Fruit fly (Drosophila melanogaster) whole organism, pupa: ENCODE results near the gene CG16953.

Source experiments
- CG10348 ChIP-seq: fragments of 200-800 bp; sonication (Bioruptor generic); IDR thresholded peaks from 2 replicates; pipeline ENCODE4 v1.3.6; 2022; ENCODE audit warnings: missing biosample characterization, missing genetic modification characterization
- CG12605 ChIP-seq: fragments of 200-800 bp; sonication (Bioruptor generic); IDR thresholded peaks from 2 replicates; pipeline ENCODE4 v1.3.6; 2022; ENCODE audit warnings: missing biosample characterization, missing genetic modification characterization
- CG13204 ChIP-seq: fragments of 200-800 bp; sonication (Bioruptor generic); optimal IDR thresholded peaks from 2 replicates; lab custom pipeline; 2018; ENCODE audit warnings: missing biosample characterization, mild to moderate bottlenecking, missing genetic modification characterization, moderate library complexity
- CG14655 ChIP-seq: fragments of 200-800 bp; sonication (Bioruptor generic); optimal IDR thresholded peaks from 3 replicates; lab custom pipeline; 2017; ENCODE audit warnings: mild to moderate bottlenecking, missing biosample characterization, missing genetic modification reagents, missing genetic modification characterization
- CG15710 ChIP-seq: fragments of 200-800 bp; sonication (Bioruptor generic); optimal IDR thresholded peaks from 2 replicates; lab custom pipeline; 2018; ENCODE audit warnings: missing biosample characterization, mild to moderate bottlenecking, missing genetic modification characterization, moderate library complexity
- CG17806 ChIP-seq: fragments of 200-800 bp; sonication (Bioruptor generic); optimal IDR thresholded peaks from 2 replicates; lab custom pipeline; 2018; ENCODE audit warnings: missing biosample characterization, mild to moderate bottlenecking, missing genetic modification characterization, moderate library complexity
- CG32121 ChIP-seq: fragments of 200-800 bp; sonication (Bioruptor generic); IDR thresholded peaks from 2 replicates; pipeline ENCODE4 v1.3.6; 2022; ENCODE audit warnings: missing biosample characterization, missing genetic modification characterization
- CG34367 ChIP-seq: fragments of 200-800 bp; sonication (Bioruptor generic); optimal IDR thresholded peaks from 2 replicates; lab custom pipeline; 2018; ENCODE audit warnings: missing biosample characterization, mild to moderate bottlenecking, missing genetic modification characterization
- CG4496 ChIP-seq: fragments of 200-800 bp; sonication (Bioruptor generic); IDR thresholded peaks from 3 replicates; pipeline ENCODE4 v1.3.6; 2022; ENCODE audit warnings: missing biosample characterization, missing genetic modification characterization
- CG8159 ChIP-seq: fragments of 200-800 bp; sonication (Bioruptor generic); optimal IDR thresholded peaks from 3 replicates; lab custom pipeline; 2018; ENCODE audit warnings: missing biosample characterization, mild to moderate bottlenecking, missing genetic modification characterization, moderate library complexity
- CG8301 ChIP-seq: fragments of 200-800 bp; sonication (Bioruptor generic); optimal IDR thresholded peaks from 2 replicates; lab custom pipeline; 2018; ENCODE audit warnings: missing biosample characterization, mild to moderate bottlenecking, missing genetic modification characterization
- CG9948 ChIP-seq: fragments of 200-800 bp; sonication (Bioruptor generic); optimal IDR thresholded peaks from 2 replicates; lab custom pipeline; 2018; ENCODE audit warnings: missing biosample characterization, mild to moderate bottlenecking, missing genetic modification characterization, moderate library complexity
- D1 ChIP-seq: fragments of 200-800 bp; sonication (Bioruptor generic); optimal IDR thresholded peaks from 2 replicates; lab custom pipeline; 2018; ENCODE audit warnings: missing biosample characterization, mild to moderate bottlenecking, missing genetic modification characterization, moderate library complexity
- EcR ChIP-seq: fragments of 200-800 bp; sonication (Bioruptor generic); optimal IDR thresholded peaks from 3 replicates; lab custom pipeline; 2019; ENCODE audit warnings: missing biosample characterization, missing genetic modification characterization, mild to moderate bottlenecking, moderate library complexity, missing genetic modification reagents
- Ets98B ChIP-seq: fragments of 200-800 bp; sonication (Bioruptor generic); IDR thresholded peaks from 2 replicates; pipeline ENCODE4 v1.3.6; 2022; ENCODE audit warnings: missing biosample characterization, missing genetic modification characterization
- Pif1A ChIP-seq: fragments of 200-800 bp; sonication (Bioruptor generic); optimal IDR thresholded peaks from 3 replicates; lab custom pipeline; 2016; ENCODE audit warnings: missing biosample characterization, missing genetic modification characterization
- Pif1B ChIP-seq: fragments of 200-800 bp; sonication (Bioruptor generic); optimal IDR thresholded peaks from 3 replicates; lab custom pipeline; 2016; ENCODE audit warnings: missing biosample characterization, missing genetic modification characterization
- Snoo ChIP-seq: fragments of 200-800 bp; sonication (Bioruptor generic); optimal IDR thresholded peaks from 3 replicates; lab custom pipeline; 2017; ENCODE audit warnings: missing biosample characterization, mild to moderate bottlenecking, missing genetic modification characterization, inconsistent platforms
- fd96Ca ChIP-seq: fragments of 200-800 bp; sonication (Bioruptor generic); IDR thresholded peaks from 3 replicates; pipeline ENCODE4 v1.3.6; 2022; ENCODE audit warnings: missing biosample characterization, missing genetic modification characterization
- gl ChIP-seq: fragments of 200-800 bp; sonication (Bioruptor generic); optimal IDR thresholded peaks from 2 replicates; lab custom pipeline; 2018; ENCODE audit warnings: missing biosample characterization, mild to moderate bottlenecking, missing genetic modification characterization
- rn ChIP-seq: fragments of 200-800 bp; sonication (Bioruptor generic); IDR thresholded peaks from 2 replicates; pipeline ENCODE4 v1.3.6; 2022; ENCODE audit warnings: missing biosample characterization, missing genetic modification characterization

The CG16953 gene

dm6 chr3R:20621805-20622286, 36.2 kb upstream of the CG16953 start, which contains the start of gene H:
H (plus strand) TSS chr3R:20621938.
- no peak for TF ChIP-seq D1 (tag; lab: Kevin White, UChicago)
- TF ChIP-seq CG34367 (tag; lab: Kevin White, UChicago): no peak
- no peak for TF ChIP-seq Pif1A (GFP tag; lab: Kevin White, UChicago)
- TF ChIP-seq CG8159 (tag; lab: Kevin White, UChicago): no peak
- TF ChIP-seq CG10348 (GFP tag; lab: Robert Waterston, UW): no peak
- no peak for TF ChIP-seq CG12605
- no peak for TF ChIP-seq CG15710 (tag; lab: Kevin White, UChicago)
- TF ChIP-seq Pif1B (GFP tag; lab: Kevin White, UChicago): no peak
- no peak for TF ChIP-seq CG13204
- TF ChIP-seq CG17806 (tag; lab: Kevin White, UChicago): no peak

dm6 chr3R:20618947-20619346, 33.3 kb upstream of the CG16953 start:
- no peak for TF ChIP-seq CG12605
- TF ChIP-seq CG13204: no peak

- no peak for TF ChIP-seq CG13204
- 0 out of 3 replicates have a peak, but pooled peaks have one; percentile 7 for TF ChIP-seq CG4496 (GFP tag; lab: Robert Waterston, UW)
Measured at dm6 chr3R:20617583-20617982, 31.9 kb upstream of the CG16953 start, which contains the start of gene CG5466. CG5466 (plus strand) TSS chr3R:20617883.

- TF ChIP-seq CG12605 (no peak), CG32121 (no peak)
- TF ChIP-seq, all 21 proteins: peak for 0
Measured at dm6 chr3R:20616801-20617200, 31.2 kb upstream of the CG16953 start, which contains the start of gene CG15923. CG15923 (minus strand) TSS chr3R:20616901.

dm6 chr3R:20608199-20608598, 22.6 kb upstream of the CG16953 start:
- TF ChIP-seq EcR (no peak), CG14655 (GFP tag; lab: Kevin White, UChicago) (no peak), fd96Ca (GFP tag; lab: Robert Waterston, UW) (0 out of 3 replicates have a peak, but pooled peaks have one; percentile 5)

- no peak for TF ChIP-seq D1 (tag; lab: Kevin White, UChicago)
- TF ChIP-seq CG12605: no peak
- TF ChIP-seq CG9948 (tag; lab: Kevin White, UChicago): no peak
- no peak for TF ChIP-seq CG32121
- TF ChIP-seq CG4496 (GFP tag; lab: Robert Waterston, UW): no peak
- TF ChIP-seq EcR: no peak
- TF ChIP-seq gl (tag; lab: Kevin White, UChicago): no peak
- TF ChIP-seq Pif1A (GFP tag; lab: Kevin White, UChicago): no peak
- no peak for TF ChIP-seq Pif1B (GFP tag; lab: Kevin White, UChicago)
- TF ChIP-seq Snoo (tag; lab: Kevin White, UChicago): no peak
- TF ChIP-seq Ets98B (GFP tag; lab: Robert Waterston, UW): no peak
Measured at dm6 chr3R:20605562-20606155, 20.0 kb upstream of the CG16953 start.

dm6 chr3R:20605078-20605477, 19.4 kb upstream of the CG16953 start:
- TF ChIP-seq CG8159 (tag; lab: Kevin White, UChicago) (no peak), fd96Ca (GFP tag; lab: Robert Waterston, UW) (no peak), CG13204 (no peak), CG15710 (tag; lab: Kevin White, UChicago) (no peak), CG32121 (no peak), CG10348 (GFP tag; lab: Robert Waterston, UW) (no peak), rn (no peak), Snoo (tag; lab: Kevin White, UChicago) (no peak), CG14655 (GFP tag; lab: Kevin White, UChicago) (no peak), D1 (tag; lab: Kevin White, UChicago) (no peak), CG8301 (no peak), CG12605 (no peak), CG17806 (tag; lab: Kevin White, UChicago) (no peak), CG34367 (tag; lab: Kevin White, UChicago) (no peak), Pif1B (GFP tag; lab: Kevin White, UChicago) (no peak), EcR (no peak), Ets98B (GFP tag; lab: Robert Waterston, UW) (no peak), gl (tag; lab: Kevin White, UChicago) (no peak)

dm6 chr3R:20604078-20604477, 18.4 kb upstream of the CG16953 start:
- TF ChIP-seq CG13204 (peak; percentile 27), Ets98B (GFP tag; lab: Robert Waterston, UW) (peak; percentile 69), CG32121 (peak; percentile 71), Snoo (tag; lab: Kevin White, UChicago) (no peak), CG4496 (GFP tag; lab: Robert Waterston, UW) (peak; percentile 87), EcR (peak; percentile 20)
